Worm (Caenorhabditis elegans) whole organism, early embryonic: ENCODE data around the gene D2089.3.

Source experiments
- F13C5.2 ChIP-seq: sonication (generic microtip); optimal IDR thresholded peaks from 2 replicates; lab custom pipeline; 2017; ENCODE audit warnings: mild to moderate bottlenecking, missing genetic modification characterization, inconsistent platforms, missing compliant biosample characterization
- ama-1 ChIP-seq: fragments of 150-350 bp; optimal IDR thresholded peaks from 2 replicates; lab custom pipeline; 2014
- flt-1 ChIP-seq: fragments of 200-800 bp; sonication (Bioruptor generic); IDR thresholded peaks from 2 replicates; pipeline ENCODE4 v1.3.6; 2022; ENCODE audit warnings: missing genetic modification characterization, missing compliant biosample characterization
- tra-4 ChIP-seq: sonication (generic microtip); optimal IDR thresholded peaks from 2 replicates; lab custom pipeline; 2017; ENCODE audit warnings: missing genetic modification characterization, missing compliant biosample characterization

ce11 chrII:10639110-10639509 is 25.8 kb downstream of the D2089.3 start, which contains the start of gene M28.9:
- TF ChIP-seq F13C5.2 (tag; lab: Kevin White, UChicago) = no peak
- TF ChIP-seq tra-4 (tag; lab: Kevin White, UChicago) = no peak
- no peak for TF ChIP-seq ama-1 (lab: Kevin White, UChicago)
- no peak for TF ChIP-seq flt-1
